Worm (Caenorhabditis elegans): ENCODE data around the gene F41H10.2.

DNA sequence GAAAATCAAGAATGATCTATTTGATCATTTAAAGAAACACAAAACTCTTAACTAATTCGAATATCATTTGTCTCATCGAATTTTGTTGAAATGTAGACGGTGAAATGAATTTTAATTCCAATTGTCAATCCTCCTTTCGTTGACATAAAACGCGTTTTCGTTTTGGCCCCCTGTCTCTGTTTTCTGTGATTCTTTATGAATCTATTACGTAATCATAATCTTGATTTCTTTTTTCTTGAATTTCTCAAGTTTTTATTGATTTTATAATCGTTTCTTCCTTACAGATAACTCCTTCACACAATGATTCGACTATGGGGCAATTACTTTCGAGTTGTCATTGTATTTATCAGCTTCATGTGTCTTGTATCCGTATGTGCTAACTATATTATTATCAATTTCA is 49.3 kb upstream of the F41H10.2 start, which contains the start of gene Y4C6B.3:
- no peak for TF ChIP-seq pha-4 (tag; optimal IDR thresholded peaks at IDR 0.05)
- TF ChIP-seq che-1 (tag; optimal IDR thresholded peaks at IDR 0.05) = no peak
- TF ChIP-seq elt-4 (tag; optimal IDR thresholded peaks at IDR 0.05) = no peak
- no peak for TF ChIP-seq ama-1 (optimal IDR thresholded peaks at IDR 0.05)
- no peak for TF ChIP-seq pag-3 (tag; optimal IDR thresholded peaks at IDR 0.05; ENCODE audit: borderline replicate concordance)
- no peak for TF ChIP-seq tbx-2 (tag; optimal IDR thresholded peaks at IDR 0.05)
- no peak for TF ChIP-seq C08G9.2 (tag; optimal IDR thresholded peaks at IDR 0.05)
- no peak for TF ChIP-seq nfya-1 (tag; optimal IDR thresholded peaks at IDR 0.05)
- no peak for TF ChIP-seq ceh-48 (tag; optimal IDR thresholded peaks at IDR 0.05)
- TF ChIP-seq pqm-1 (tag; optimal IDR thresholded peaks at IDR 0.05) = no peak
- TF ChIP-seq fkh-10 (GFP tag; optimal IDR thresholded peaks at IDR 0.05) = no peak
- TF ChIP-seq Y22D7AL.16 (tag; optimal IDR thresholded peaks at IDR 0.05) = no peak
- TF ChIP-seq dve-1 (tag; optimal IDR thresholded peaks at IDR 0.05) = no peak

Data from whole organism, late embryonic.